Worm (Caenorhabditis elegans): ENCODE results near the gene R01E6.5.

ce11 chrX:13499098-13499497 lies 37.8 kb upstream of the R01E6.5 start:
- TF ChIP-seq ama-1 (optimal IDR thresholded peaks at IDR 0.05) (no peak), ceh-13 (GFP tag; optimal IDR thresholded peaks at IDR 0.05) (no peak), tbx-11 (GFP tag; IDR thresholded peaks at IDR 0.05) (no peak), pes-1 (GFP tag; IDR thresholded peaks at IDR 0.05) (no peak), B0310.2 (tag; optimal IDR thresholded peaks at IDR 0.05) (no peak), flt-1 (GFP tag; IDR thresholded peaks at IDR 0.05) (no peak), hmbx-1 (tag; optimal IDR thresholded peaks at IDR 0.05) (no peak), F13C5.2 (tag; optimal IDR thresholded peaks at IDR 0.05) (no peak), ceh-36 (tag; optimal IDR thresholded peaks at IDR 0.05) (no peak), hmg-4 (GFP tag; optimal IDR thresholded peaks at IDR 0.05) (no peak)

Measured in whole organism, early embryonic.